Worm (Caenorhabditis elegans): Measurements from ENCODE around the gene F28D1.6.

ce11 chrIV:12376021-12376420, 8.9 kb downstream of the F28D1.6 start, which contains the start of gene atz-1:
- TF ChIP-seq pha-4 (tag; optimal IDR thresholded peaks at IDR 0.05) = no peak
- TF ChIP-seq sox-2 (GFP tag; IDR thresholded peaks at IDR 0.05) = no peak
- no peak for TF ChIP-seq nhr-11 (tag; optimal IDR thresholded peaks at IDR 0.05)
- TF ChIP-seq odd-2 (tag; optimal IDR thresholded peaks at IDR 0.05) = no peak
- TF ChIP-seq ceh-2 (tag; optimal IDR thresholded peaks at IDR 0.05) = no peak
- TF ChIP-seq dve-1 (tag; optimal IDR thresholded peaks at IDR 0.05) = no peak
- no peak for TF ChIP-seq fkh-10 (GFP tag; optimal IDR thresholded peaks at IDR 0.05)
- no peak for TF ChIP-seq ceh-34 (tag; optimal IDR thresholded peaks at IDR 0.05)
- TF ChIP-seq T23F11.4 (GFP tag; optimal IDR thresholded peaks at IDR 0.05) = no peak
- no peak for TF ChIP-seq tbx-7 (tag; optimal IDR thresholded peaks at IDR 0.05)
- TF ChIP-seq K09A11.1 (tag; optimal IDR thresholded peaks at IDR 0.05; ENCODE audit: insufficient read depth) = no peak
